5 fruit fly cellular contexts compared by ENCODE assay signal in genomic region chr3R:9886341-9886959, dm6.
TF ChIP-seq lines count a peak whose summit lies in the region.

No protein-coding gene starts in this region.

- TF ChIP-seq CTCF in whole organism, embryonic (GFP tag; optimal IDR thresholded peaks at IDR 0.05; lab: Kevin White, UChicago) = no peak

TF ChIP-seq in whole organism, 6 proteins besides CTCF, POLR2A, EP300 and RAD21:
- peak; percentile 65 to 93 for TF ChIP-seq EcR (GFP tag; optimal IDR thresholded peaks at IDR 0.05; lab: Kevin White, UChicago)
- no peak for TF ChIP-seq Dll (optimal IDR thresholded peaks at IDR 0.05; lab: Kevin White, UChicago)
- no peak for TF ChIP-seq usp (GFP tag; optimal IDR thresholded peaks at IDR 0.05; lab: Kevin White, UChicago)
- TF ChIP-seq CG8478 (optimal IDR thresholded peaks at IDR 0.05; lab: Kevin White, UChicago) = peak; percentile 8
- no peak for TF ChIP-seq pan (optimal IDR thresholded peaks at IDR 0.05; lab: Kevin White, UChicago)
- no peak for TF ChIP-seq psq (optimal IDR thresholded peaks at IDR 0.05; lab: Kevin White, UChicago)

TF ChIP-seq in whole organism, embryonic, 481 proteins besides CTCF, POLR2A, EP300 and RAD21 (continues in another document):
- TF ChIP-seq insv (GFP tag; optimal IDR thresholded peaks at IDR 0.05; lab: Kevin White, UChicago) (no peak), Myb (GFP tag; optimal IDR thresholded peaks at IDR 0.05; lab: Kevin White, UChicago) (no peak), CG15601 (tag; optimal IDR thresholded peaks at IDR 0.05; lab: Kevin White, UChicago) (no peak), CG8281 (tag; optimal IDR thresholded peaks at IDR 0.05; lab: Kevin White, UChicago) (no peak), CG8924 (tag; optimal IDR thresholded peaks at IDR 0.05; lab: Kevin White, UChicago) (no peak), CG12104 (GFP tag; optimal IDR thresholded peaks at IDR 0.05; lab: Kevin White, UChicago) (no peak), ac (GFP tag; optimal IDR thresholded peaks at IDR 0.05; lab: Kevin White, UChicago) (peak; percentile 87), Dll (GFP tag; IDR thresholded peaks at IDR 0.05; lab: Robert Waterston, UW; ENCODE audit: partially characterized antibody) (no peak), otp (GFP tag; IDR thresholded peaks at IDR 0.05; lab: Robert Waterston, UW) (no peak), cwo (GFP tag; optimal IDR thresholded peaks at IDR 0.05; lab: Kevin White, UChicago) (no peak), fru (optimal IDR thresholded peaks at IDR 0.05; lab: Kevin White, UChicago) (no peak), z (GFP tag; IDR thresholded peaks at IDR 0.05; lab: Robert Waterston, UW) (no peak), sens (GFP tag; lab: Kevin White, UChicago) (peak; percentile 71), CG8359 (GFP tag; optimal IDR thresholded peaks at IDR 0.05; lab: Kevin White, UChicago; ENCODE audit: borderline replicate concordance) (peak; percentile 92), scrt (GFP tag; optimal IDR thresholded peaks at IDR 0.05; lab: Kevin White, UChicago) (peak; percentile 57), HmgZ (tag; optimal IDR thresholded peaks at IDR 0.05; lab: Kevin White, UChicago) (no peak), zfh2 (GFP tag; optimal IDR thresholded peaks at IDR 0.05; lab: Kevin White, UChicago) (no peak), kah (GFP tag; optimal IDR thresholded peaks at IDR 0.05; lab: Kevin White, UChicago) (peak; percentile 92), bab2 (GFP tag; optimal IDR thresholded peaks at IDR 0.05; lab: Kevin White, UChicago) (no peak), croc (GFP tag; conservative IDR thresholded peaks at IDR 0.05; lab: Robert Waterston, UW) (no peak), Xbp1 (GFP tag; optimal IDR thresholded peaks at IDR 0.05; lab: Kevin White, UChicago) (no peak), CG2202 (tag; optimal IDR thresholded peaks at IDR 0.05; lab: Kevin White, UChicago) (no peak)

TF ChIP-seq in whole organism, prepupa, 60 proteins besides CTCF, POLR2A, EP300 and RAD21:
- TF ChIP-seq Eip78C (GFP tag; lab: Kevin White, UChicago) = peak; percentile 48
- TF ChIP-seq Sox14 (GFP tag; optimal IDR thresholded peaks at IDR 0.05; lab: Kevin White, UChicago) = no peak
- peak; percentile 30 for TF ChIP-seq CG6854 (GFP tag; optimal IDR thresholded peaks at IDR 0.05; lab: Kevin White, UChicago)
- peak; percentile 44 for TF ChIP-seq Met (GFP tag; optimal IDR thresholded peaks at IDR 0.05; lab: Kevin White, UChicago)

TF ChIP-seq in whole organism, pupa, 21 proteins besides CTCF, POLR2A, EP300 and RAD21:
- TF ChIP-seq D1 (tag; optimal IDR thresholded peaks at IDR 0.05; lab: Kevin White, UChicago) (no peak), CG32121 (GFP tag; IDR thresholded peaks at IDR 0.05; lab: Robert Waterston, UW) (no peak), Snoo (tag; optimal IDR thresholded peaks at IDR 0.05; lab: Kevin White, UChicago) (peak; percentile 46), EcR (GFP tag; optimal IDR thresholded peaks at IDR 0.05; lab: Kevin White, UChicago) (peak; percentile 70), gl (tag; optimal IDR thresholded peaks at IDR 0.05; lab: Kevin White, UChicago) (no peak)

TF ChIP-seq in whole organism, wandering third instar larva, 38 proteins besides CTCF, POLR2A, EP300 and RAD21:
- TF ChIP-seq Hr78 (GFP tag; optimal IDR thresholded peaks at IDR 0.05; lab: Kevin White, UChicago) = no peak
- TF ChIP-seq Vsx2 (GFP tag; optimal IDR thresholded peaks at IDR 0.05; lab: Kevin White, UChicago; ENCODE audit: partially characterized antibody) = peak; percentile 26
- peak in 1 of 2 experiments; percentile 2 for TF ChIP-seq dl (GFP tag; optimal IDR thresholded peaks at IDR 0.05; lab: Kevin White, UChicago; ENCODE audit: insufficient read depth in 1 of 2, partially characterized antibody in 2 of 2)
- TF ChIP-seq foxo (GFP tag; optimal IDR thresholded peaks at IDR 0.05; lab: Kevin White, UChicago) = no peak
- TF ChIP-seq GATAd (GFP tag; optimal IDR thresholded peaks at IDR 0.05; lab: Kevin White, UChicago) = no peak
- peak; percentile 68 for TF ChIP-seq tai (GFP tag; optimal IDR thresholded peaks at IDR 0.05; lab: Kevin White, UChicago)
- TF ChIP-seq jim (GFP tag; optimal IDR thresholded peaks at IDR 0.05; lab: Kevin White, UChicago) = peak; percentile 72
- TF ChIP-seq psq (GFP tag; optimal IDR thresholded peaks at IDR 0.05; lab: Kevin White, UChicago) = peak; percentile 64
- no peak for TF ChIP-seq CrebA (GFP tag; optimal IDR thresholded peaks at IDR 0.05; lab: Kevin White, UChicago; ENCODE audit: borderline replicate concordance)
